Worm (Caenorhabditis elegans) whole organism, L3 larva: ENCODE measurements around the gene C39E9.7.

Source experiments
- ZK546.5 ChIP-seq: sonication (generic microtip); optimal IDR thresholded peaks from 2 replicates; lab custom pipeline; 2017; ENCODE audit warnings: missing biosample characterization, missing genetic modification characterization
- aly-2 ChIP-seq: fragments of 150-350 bp; optimal IDR thresholded peaks from 2 replicates; lab custom pipeline; 2014; ENCODE audit warnings: missing biosample characterization, missing genetic modification characterization
- ceh-16 ChIP-seq: sonication (generic microtip); optimal IDR thresholded peaks from 2 replicates; lab custom pipeline; 2017; ENCODE audit warnings: missing biosample characterization, missing genetic modification characterization
- ceh-28 ChIP-seq: fragments of 150-350 bp; optimal IDR thresholded peaks from 2 replicates; lab custom pipeline; 2014; ENCODE audit warnings: missing biosample characterization, missing genetic modification reagents, missing genetic modification characterization
- ceh-82 ChIP-seq: fragments of 150-350 bp; optimal IDR thresholded peaks from 2 replicates; lab custom pipeline; 2014; ENCODE audit warnings: missing biosample characterization, missing genetic modification characterization
- ceh-9 ChIP-seq: sonication (generic microtip); optimal IDR thresholded peaks from 2 replicates; lab custom pipeline; 2018; ENCODE audit warnings: missing biosample characterization, missing genetic modification characterization
- daf-12 ChIP-seq: fragments of 150-350 bp; optimal IDR thresholded peaks from 2 replicates; lab custom pipeline; 2014; ENCODE audit warnings: missing biosample characterization, missing genetic modification reagents, missing genetic modification characterization
- egl-27 ChIP-seq: sonication (generic microtip); optimal IDR thresholded peaks from 4 replicates; lab custom pipeline; 2017; ENCODE audit warnings: missing biosample characterization, missing genetic modification reagents, missing genetic modification characterization
- elt-1 ChIP-seq: fragments of 150-350 bp; optimal IDR thresholded peaks from 2 replicates; lab custom pipeline; 2014; ENCODE audit warnings: missing biosample characterization, missing genetic modification characterization
- elt-2 ChIP-seq: sonication (generic microtip); optimal IDR thresholded peaks from 2 replicates; lab custom pipeline; 2016; ENCODE audit warnings: missing genetic modification reagents, mild to moderate bottlenecking, missing genetic modification characterization, missing compliant biosample characterization
- elt-3 ChIP-seq, 3 experiments: fragments of 150-350 bp in 1 of 3; sonication (generic microtip) in 2 of 3; optimal IDR thresholded peaks; 2 replicates in 2 of 3; 4 replicates in 1 of 3; lab custom pipeline; 2014 to 2017; ENCODE audit warnings: missing biosample characterization in 3 of 3, missing genetic modification characterization in 3 of 3
- fkh-2 ChIP-seq: fragments of 150-350 bp; optimal IDR thresholded peaks from 2 replicates; lab custom pipeline; 2014; ENCODE audit warnings: missing biosample characterization, missing genetic modification reagents, missing genetic modification characterization
- hmg-11 ChIP-seq: sonication (generic microtip); optimal IDR thresholded peaks from 2 replicates; lab custom pipeline; 2016; ENCODE audit warnings: missing genetic modification characterization, missing compliant biosample characterization
- jun-1 ChIP-seq: fragments of 150-350 bp; optimal IDR thresholded peaks from 2 replicates; lab custom pipeline; 2014; ENCODE audit warnings: missing biosample characterization, missing genetic modification reagents, missing genetic modification characterization
- lin-15B ChIP-seq: fragments of 150-350 bp; optimal IDR thresholded peaks from 2 replicates; lab custom pipeline; 2014; ENCODE audit warnings: missing biosample characterization, missing genetic modification characterization
- mdl-1 ChIP-seq: fragments of 150-350 bp; optimal IDR thresholded peaks from 2 replicates; lab custom pipeline; 2014; ENCODE audit warnings: missing biosample characterization, missing genetic modification characterization
- mml-1 ChIP-seq: fragments of 150-350 bp; sonication (generic microtip); optimal IDR thresholded peaks from 3 replicates; lab custom pipeline; 2014; ENCODE audit warnings: missing biosample characterization, missing genetic modification characterization
- nfya-1 ChIP-seq: sonication (generic microtip); optimal IDR thresholded peaks from 2 replicates; lab custom pipeline; 2017; ENCODE audit warnings: missing genetic modification characterization, mild to moderate bottlenecking, missing compliant biosample characterization, antibody characterized with exemption, moderate library complexity; ENCODE audit not compliant: insufficient read depth
- nhr-11 ChIP-seq: fragments of 150-350 bp; optimal IDR thresholded peaks from 2 replicates; lab custom pipeline; 2014; ENCODE audit warnings: missing biosample characterization, missing genetic modification characterization
- nhr-12 ChIP-seq: fragments of 150-350 bp; optimal IDR thresholded peaks from 2 replicates; lab custom pipeline; 2014; ENCODE audit warnings: missing biosample characterization, missing genetic modification characterization
- nhr-23 ChIP-seq: fragments of 150-350 bp; optimal IDR thresholded peaks from 2 replicates; lab custom pipeline; 2014; ENCODE audit warnings: missing biosample characterization, missing genetic modification reagents, missing genetic modification characterization
- nhr-237 ChIP-seq: fragments of 150-350 bp; optimal IDR thresholded peaks from 2 replicates; lab custom pipeline; 2014; ENCODE audit warnings: missing biosample characterization, missing genetic modification characterization
- nhr-25 ChIP-seq: sonication (generic microtip); optimal IDR thresholded peaks from 2 replicates; lab custom pipeline; 2017; ENCODE audit warnings: missing biosample characterization, missing genetic modification characterization
- nhr-28 ChIP-seq: fragments of 150-350 bp; optimal IDR thresholded peaks from 2 replicates; lab custom pipeline; 2014; ENCODE audit warnings: missing biosample characterization, missing genetic modification characterization
- nhr-43 ChIP-seq: sonication (generic microtip); optimal IDR thresholded peaks from 2 replicates; lab custom pipeline; 2016; ENCODE audit warnings: mild to moderate bottlenecking, missing genetic modification characterization, missing compliant biosample characterization; ENCODE audit not compliant: poor library complexity, severe bottlenecking
- nhr-77 ChIP-seq: fragments of 150-350 bp; optimal IDR thresholded peaks from 2 replicates; lab custom pipeline; 2014; ENCODE audit warnings: missing biosample characterization, missing genetic modification characterization
- pha-4 ChIP-seq: fragments of 150-350 bp; optimal IDR thresholded peaks from 2 replicates; lab custom pipeline; 2014; ENCODE audit warnings: missing biosample characterization, missing genetic modification reagents, missing genetic modification characterization
- pqm-1 ChIP-seq: fragments of 150-350 bp; optimal IDR thresholded peaks from 2 replicates; lab custom pipeline; 2017; ENCODE audit warnings: missing biosample characterization, missing genetic modification characterization, inconsistent platforms
- sea-2 ChIP-seq: fragments of 150-350 bp; sonication (generic microtip); optimal IDR thresholded peaks from 4 replicates; lab custom pipeline; 2014; ENCODE audit warnings: missing biosample characterization, missing genetic modification reagents, missing genetic modification characterization
- skn-1 ChIP-seq: fragments of 150-350 bp; optimal IDR thresholded peaks from 2 replicates; lab custom pipeline; 2014; ENCODE audit warnings: missing biosample characterization, missing genetic modification characterization
- snpc-4 ChIP-seq: fragments of 150-350 bp; optimal IDR thresholded peaks from 2 replicates; lab custom pipeline; 2014; ENCODE audit warnings: missing biosample characterization, missing genetic modification characterization
- zag-1 ChIP-seq: fragments of 150-350 bp; optimal IDR thresholded peaks from 2 replicates; lab custom pipeline; 2014; ENCODE audit warnings: missing biosample characterization, missing genetic modification characterization
- ztf-11 ChIP-seq: fragments of 150-350 bp; optimal IDR thresholded peaks from 2 replicates; lab custom pipeline; 2014; ENCODE audit warnings: missing biosample characterization, missing genetic modification characterization
- ztf-4 ChIP-seq: fragments of 150-350 bp; optimal IDR thresholded peaks from 2 replicates; lab custom pipeline; 2014; ENCODE audit warnings: missing biosample characterization, missing genetic modification characterization

Gene C39E9.7

DNA sequence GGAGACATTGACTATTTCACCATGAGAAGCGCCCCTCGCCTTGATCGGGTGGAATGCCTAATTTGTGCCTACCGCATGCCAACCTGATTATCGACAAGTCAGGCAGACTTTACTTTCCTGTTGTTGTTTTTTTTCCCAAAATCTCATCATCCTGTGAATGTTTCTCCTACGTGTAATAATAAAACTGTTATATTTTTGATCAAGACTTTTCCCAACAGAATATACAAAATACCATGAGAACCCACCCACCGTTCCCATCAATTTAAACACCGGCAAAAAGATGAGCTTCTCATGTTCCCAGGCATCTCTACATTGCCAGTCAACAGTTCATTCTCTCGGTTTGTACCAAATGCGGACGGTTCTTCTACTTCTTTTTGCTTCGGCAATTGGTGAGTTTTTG lies 29.7 kb downstream of the C39E9.7 start, which contains the start of gene scl-9:
Gene scl-9 (plus strand): TSS at position 301 of the 400 bp plus-strand sequence.
- TF ChIP-seq lin-15B (tag; lab: Kevin White, UChicago) (no peak), ceh-16 (tag; lab: Kevin White, UChicago) (no peak), nhr-11 (tag; lab: Kevin White, UChicago) (no peak), ZK546.5 (tag; lab: Kevin White, UChicago) (no peak), nhr-237 (tag; lab: Kevin White, UChicago) (no peak), mml-1 (tag; lab: Kevin White, UChicago) (no peak), pha-4 (tag; lab: Kevin White, UChicago) (no peak), nhr-23 (tag; lab: Kevin White, UChicago) (no peak)

DNA sequence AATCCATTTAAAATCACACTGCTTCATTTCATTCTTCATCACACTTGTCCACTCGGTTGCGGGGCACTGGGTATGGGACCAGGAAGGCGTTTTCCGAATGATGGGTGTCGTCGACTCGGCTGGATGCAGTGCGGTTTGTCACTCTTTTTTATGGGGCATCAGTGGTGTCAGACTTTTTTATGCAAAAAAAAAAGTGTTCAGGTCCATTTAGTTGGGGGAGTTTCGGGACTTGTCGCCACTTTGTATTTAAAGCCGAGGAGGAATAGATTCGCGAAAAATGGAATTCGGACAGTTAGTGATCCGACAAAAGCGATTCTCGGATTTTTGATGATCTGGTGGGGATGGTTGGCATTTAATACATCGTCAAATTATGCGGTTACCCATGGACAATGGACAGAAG lies 31.5 kb downstream of the C39E9.7 start:
- TF ChIP-seq egl-27 (tag; lab: Kevin White, UChicago) (no peak), sea-2 (GFP tag; lab: Kevin White, UChicago) (no peak), nhr-12 (tag; lab: Kevin White, UChicago) (no peak), mml-1 (tag; lab: Kevin White, UChicago) (no peak), nhr-237 (tag; lab: Kevin White, UChicago) (no peak), lin-15B (tag; lab: Kevin White, UChicago) (no peak), nhr-23 (tag; lab: Kevin White, UChicago) (no peak), hmg-11 (no peak), ceh-16 (tag; lab: Kevin White, UChicago) (no peak)

DNA sequence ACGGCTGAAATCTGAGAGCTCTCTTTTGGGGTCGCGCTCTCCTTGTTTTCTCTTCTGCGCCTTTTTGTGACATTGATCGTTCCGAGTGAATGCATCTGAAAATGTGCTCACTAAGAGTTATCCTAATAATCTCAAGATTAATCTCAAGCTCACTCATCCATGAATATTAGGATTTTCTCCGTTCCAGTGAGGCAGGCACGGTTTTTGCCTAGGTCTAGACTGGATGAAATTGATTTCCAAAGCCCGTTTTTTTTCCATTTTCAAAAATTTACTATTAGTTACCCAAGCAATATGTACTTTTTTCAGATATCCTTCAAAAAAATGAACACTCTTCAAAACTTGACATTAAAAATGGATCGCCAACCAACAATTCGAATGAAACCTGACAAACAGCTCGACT lies 34.4 kb downstream of the C39E9.7 start, which contains the start of gene amt-2:
Gene amt-2 (plus strand): TSS at position 301 of the 400 bp plus-strand sequence.
- TF ChIP-seq elt-3 (tag; optimal IDR thresholded peaks at IDR 0.05; lab: Kevin White, UChicago) (no peak), nhr-77 (tag; lab: Kevin White, UChicago) (no peak), pha-4 (tag; lab: Kevin White, UChicago) (no peak), ceh-9 (no peak), ceh-28 (tag; lab: Kevin White, UChicago) (no peak), ztf-11 (tag; lab: Kevin White, UChicago) (no peak), elt-1 (tag; lab: Kevin White, UChicago) (no peak), skn-1 (tag; lab: Kevin White, UChicago) (no peak)

DNA sequence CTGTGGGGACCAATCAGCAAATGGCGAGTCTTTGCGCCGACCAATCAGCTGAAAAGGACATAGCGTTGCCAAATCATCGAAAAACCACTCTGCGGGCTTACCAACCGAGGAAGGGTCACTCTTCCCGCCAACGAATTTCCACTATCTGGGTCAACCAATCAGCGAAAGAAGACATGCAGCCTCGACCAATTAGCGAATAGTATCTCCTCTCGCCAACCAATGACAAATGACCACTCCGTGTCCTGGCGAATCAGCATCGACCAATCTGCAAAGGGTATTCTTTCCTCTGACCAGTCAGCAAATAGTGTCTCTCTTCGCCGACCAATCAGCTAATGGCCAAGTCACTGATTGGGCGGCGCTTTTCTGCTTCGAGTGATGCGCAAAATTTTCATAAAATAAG lies 35.0 kb downstream of the C39E9.7 start:
- TF ChIP-seq nhr-77 (tag; lab: Kevin White, UChicago) (no peak), ztf-11 (tag; lab: Kevin White, UChicago) (no peak), nhr-43 (tag; lab: Kevin White, UChicago) (no peak), daf-12 (no peak), nfya-1 (tag; lab: Kevin White, UChicago) (peak; percentile 79), ceh-82 (tag; lab: Kevin White, UChicago) (no peak), snpc-4 (tag; lab: Kevin White, UChicago) (no peak)

DNA sequence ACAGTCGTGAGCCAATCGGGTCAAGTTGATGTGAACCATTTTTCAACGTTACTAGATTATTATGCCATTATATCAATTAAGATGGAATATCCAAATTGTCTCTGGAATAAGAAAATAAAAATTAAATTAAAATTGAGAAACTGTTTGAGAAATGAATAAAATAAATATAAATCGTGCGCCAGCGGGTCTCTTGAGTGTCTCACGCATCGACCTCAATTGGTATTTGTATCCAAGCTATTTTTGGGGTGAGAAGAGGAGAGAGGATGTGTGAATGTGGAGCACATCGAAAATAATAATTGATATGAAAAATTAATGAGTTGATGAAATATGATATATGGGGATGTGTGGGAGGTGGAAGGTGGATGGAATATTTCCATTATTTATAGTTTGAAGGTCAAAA lies 37.6 kb downstream of the C39E9.7 start, which contains the start of gene F49E11.2:
Gene F49E11.2 (minus strand): TSS at position 101 of the 400 bp plus-strand sequence.
- TF ChIP-seq lin-15B (tag; lab: Kevin White, UChicago) (no peak), aly-2 (tag; lab: Kevin White, UChicago) (no peak), nhr-23 (tag; lab: Kevin White, UChicago) (no peak), fkh-2 (tag; lab: Kevin White, UChicago) (no peak), jun-1 (tag; lab: Kevin White, UChicago) (no peak), nhr-25 (tag; lab: Kevin White, UChicago) (no peak), nhr-12 (tag; lab: Kevin White, UChicago) (no peak), mdl-1 (tag; lab: Kevin White, UChicago) (no peak), mml-1 (tag; lab: Kevin White, UChicago) (no peak), egl-27 (tag; lab: Kevin White, UChicago) (no peak), zag-1 (no peak)

DNA sequence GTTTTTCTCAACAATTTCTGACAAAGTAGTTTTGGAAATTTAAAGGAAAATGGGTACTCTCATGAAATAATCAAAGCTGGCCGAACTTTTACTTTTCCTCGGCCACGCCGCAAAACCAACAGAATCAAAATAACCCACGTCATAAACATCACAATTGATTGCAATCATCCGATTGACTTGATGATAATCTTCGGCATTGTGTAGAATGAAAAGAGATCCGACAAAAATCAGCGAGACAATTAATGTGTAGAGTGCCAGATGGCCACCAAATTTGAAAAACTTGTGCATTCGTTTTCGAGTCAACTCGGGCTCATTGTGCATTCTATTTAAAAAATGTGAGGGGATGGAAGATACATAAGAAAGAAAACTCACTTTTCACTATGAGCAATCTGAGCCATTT lies 39.7 kb downstream of the C39E9.7 start:
- TF ChIP-seq daf-12 = no peak
- TF ChIP-seq fkh-2 (tag; lab: Kevin White, UChicago) = no peak
- no peak for TF ChIP-seq nhr-77 (tag; lab: Kevin White, UChicago)
- no peak for TF ChIP-seq nhr-11 (tag; lab: Kevin White, UChicago)
- TF ChIP-seq nhr-28 (tag; lab: Kevin White, UChicago) = no peak
- TF ChIP-seq nfya-1 (tag; lab: Kevin White, UChicago) = no peak
- no peak for TF ChIP-seq egl-27 (tag; lab: Kevin White, UChicago)
- TF ChIP-seq skn-1 (tag; lab: Kevin White, UChicago) = no peak
- TF ChIP-seq ztf-4 = no peak
- no peak for TF ChIP-seq mdl-1 (tag; lab: Kevin White, UChicago)
- TF ChIP-seq pqm-1 (tag; lab: Kevin White, UChicago) = no peak
- no peak for TF ChIP-seq elt-3 (tag; optimal IDR thresholded peaks at IDR 0.05; lab: Kevin White, UChicago)
- TF ChIP-seq jun-1 (tag; lab: Kevin White, UChicago) = no peak
- TF ChIP-seq elt-2 (tag; lab: Kevin White, UChicago) = no peak
- TF ChIP-seq ZK546.5 (tag; lab: Kevin White, UChicago) = no peak
- TF ChIP-seq zag-1 = no peak
- no peak for TF ChIP-seq pha-4 (tag; lab: Kevin White, UChicago)
